Worm (Caenorhabditis elegans) whole organism, late embryonic: Measurements from ENCODE around the gene nhr-148.

Experiments used
- ceh-22 ChIP-seq: sonication (generic microtip); optimal IDR thresholded peaks from 2 replicates; lab custom pipeline; 2017; ENCODE audit warnings: missing biosample characterization, missing genetic modification characterization
- ceh-30 ChIP-seq: fragments of 150-350 bp; optimal IDR thresholded peaks from 2 replicates; lab custom pipeline; 2014; ENCODE audit warnings: missing biosample characterization, missing genetic modification characterization
- ceh-34 ChIP-seq: sonication (generic microtip); optimal IDR thresholded peaks from 2 replicates; lab custom pipeline; 2016; ENCODE audit warnings: mild to moderate bottlenecking, missing genetic modification characterization, missing compliant biosample characterization
- dmd-4 ChIP-seq: sonication (generic microtip); optimal IDR thresholded peaks from 2 replicates; lab custom pipeline; 2016; ENCODE audit warnings: borderline replicate concordance, missing genetic modification characterization, missing compliant biosample characterization
- elt-2 ChIP-seq: sonication (generic microtip); optimal IDR thresholded peaks from 2 replicates; lab custom pipeline; 2016; ENCODE audit warnings: missing genetic modification reagents, missing genetic modification characterization, missing compliant biosample characterization
- hlh-6 ChIP-seq: sonication (generic microtip); optimal IDR thresholded peaks from 2 replicates; lab custom pipeline; 2016; ENCODE audit warnings: missing genotype, missing genetic modification characterization, missing compliant biosample characterization
- lin-11 ChIP-seq: fragments of 200-800 bp; sonication (Bioruptor generic); optimal IDR thresholded peaks from 2 replicates; lab custom pipeline; 2018; ENCODE audit warnings: mild to moderate bottlenecking, missing genetic modification characterization, missing compliant biosample characterization
- odd-2 ChIP-seq: sonication (generic microtip); optimal IDR thresholded peaks from 2 replicates; lab custom pipeline; 2017; ENCODE audit warnings: antibody characterized with exemption, mild to moderate bottlenecking, missing genetic modification characterization, missing compliant biosample characterization
- pha-2 ChIP-seq: sonication (generic microtip); optimal IDR thresholded peaks from 2 replicates; lab custom pipeline; 2017; ENCODE audit warnings: mild to moderate bottlenecking, missing genetic modification characterization, missing compliant biosample characterization
- ztf-16 ChIP-seq: sonication (generic microtip); optimal IDR thresholded peaks from 2 replicates; lab custom pipeline; 2017; ENCODE audit warnings: missing genetic modification characterization, missing compliant biosample characterization

ce11 chrV:7330868-7331267 is 11.1 kb upstream of the nhr-148 start, which contains the start of gene F10G2.2:
- TF ChIP-seq hlh-6 (no peak), ceh-22 (tag; lab: Kevin White, UChicago) (no peak), pha-2 (no peak), odd-2 (tag; lab: Kevin White, UChicago) (no peak), ceh-30 (no peak), lin-11 (tag; lab: Kevin White, UChicago) (no peak), ztf-16 (no peak), dmd-4 (tag; lab: Kevin White, UChicago) (no peak), ceh-34 (tag; lab: Kevin White, UChicago) (no peak), elt-2 (no peak)
